Fruit fly (Drosophila melanogaster) whole organism, embryonic: Measurements from ENCODE around the gene CG6168.

Experiments
- Antp ChIP-seq: fragments of 200-800 bp; sonication (Bioruptor generic); optimal IDR thresholded peaks from 3 replicates; lab custom pipeline; 2016; ENCODE audit warnings: missing biosample characterization, missing genetic modification characterization
- CG10366 ChIP-seq: fragments of 200-800 bp; sonication (Bioruptor generic); IDR thresholded peaks from 2 replicates; pipeline ENCODE4 v1.3.6; 2022; ENCODE audit warnings: missing biosample characterization, missing genetic modification characterization
- CG13287 ChIP-seq: fragments of 200-800 bp; sonication (Bioruptor generic); IDR thresholded peaks from 2 replicates; pipeline ENCODE4 v1.3.6; 2022; ENCODE audit warnings: missing biosample characterization, missing genetic modification characterization; ENCODE audit not compliant: partially characterized antibody
- CG13894 ChIP-seq: fragments of 200-800 bp; sonication (Bioruptor generic); optimal IDR thresholded peaks from 3 replicates; lab custom pipeline; 2018; ENCODE audit warnings: missing biosample characterization, mild to moderate bottlenecking, missing genetic modification characterization, moderate library complexity
- CG15073 ChIP-seq: fragments of 200-800 bp; sonication (Bioruptor generic); optimal IDR thresholded peaks from 2 replicates; lab custom pipeline; 2016; ENCODE audit warnings: missing biosample characterization, missing genetic modification characterization
- CG15514 ChIP-seq: fragments of 200-800 bp; sonication (Bioruptor generic); optimal IDR thresholded peaks from 3 replicates; lab custom pipeline; 2017; ENCODE audit warnings: missing biosample characterization, missing genetic modification characterization, mild to moderate bottlenecking, moderate library complexity, missing genetic modification reagents
- CG1602 ChIP-seq: fragments of 200-800 bp; sonication (Bioruptor generic); optimal IDR thresholded peaks from 3 replicates; lab custom pipeline; 2016; ENCODE audit warnings: missing biosample characterization, missing genetic modification characterization
- CG17385 ChIP-seq: fragments of 200-800 bp; sonication (Bioruptor generic); optimal IDR thresholded peaks from 3 replicates; lab custom pipeline; 2018; ENCODE audit warnings: missing biosample characterization, mild to moderate bottlenecking, missing genetic modification characterization
- CG2678 ChIP-seq: fragments of 200-800 bp; sonication (Bioruptor generic); optimal IDR thresholded peaks from 3 replicates; lab custom pipeline; 2019; ENCODE audit warnings: missing biosample characterization, mild to moderate bottlenecking, missing genetic modification characterization, moderate library complexity
- CG31388 ChIP-seq: fragments of 200-800 bp; sonication (Bioruptor generic); optimal IDR thresholded peaks from 2 replicates; lab custom pipeline; 2016; ENCODE audit warnings: missing biosample characterization, missing genetic modification characterization
- CG31441 ChIP-seq: fragments of 200-800 bp; sonication (Bioruptor generic); IDR thresholded peaks from 2 replicates; pipeline ENCODE4 v1.3.6; 2022; ENCODE audit warnings: missing biosample characterization, missing genetic modification characterization
- CG32532 ChIP-seq: fragments of 200-800 bp; sonication (Bioruptor generic); IDR thresholded peaks from 2 replicates; pipeline ENCODE4 v1.3.6; 2022; ENCODE audit warnings: missing biosample characterization, missing genetic modification characterization
- CG3281 ChIP-seq: fragments of 200-800 bp; sonication (Bioruptor generic); optimal IDR thresholded peaks from 3 replicates; lab custom pipeline; 2017; ENCODE audit warnings: missing biosample characterization, mild to moderate bottlenecking, missing genetic modification characterization
- CG4820 ChIP-seq: fragments of 200-800 bp; sonication (Bioruptor generic); optimal IDR thresholded peaks from 3 replicates; lab custom pipeline; 2016; ENCODE audit warnings: missing biosample characterization, missing genetic modification characterization
- CG5180 ChIP-seq: fragments of 200-800 bp; sonication (Bioruptor generic); optimal IDR thresholded peaks from 3 replicates; lab custom pipeline; 2017; ENCODE audit warnings: missing biosample characterization, missing genetic modification characterization, mild to moderate bottlenecking, moderate library complexity, missing genetic modification reagents
- CG7839 ChIP-seq: fragments of 200-800 bp; sonication (Bioruptor generic); optimal IDR thresholded peaks from 3 replicates; lab custom pipeline; 2018; ENCODE audit warnings: missing biosample characterization, mild to moderate bottlenecking, missing genetic modification characterization, moderate library complexity
- CG7928 ChIP-seq: fragments of 200-800 bp; sonication (Bioruptor generic); optimal IDR thresholded peaks from 2 replicates; lab custom pipeline; 2017; ENCODE audit warnings: missing biosample characterization, mild to moderate bottlenecking, missing genetic modification characterization
- CG8359 ChIP-seq: fragments of 200-800 bp; sonication (Bioruptor generic); optimal IDR thresholded peaks from 2 replicates; lab custom pipeline; 2017; ENCODE audit warnings: missing biosample characterization, mild to moderate bottlenecking, missing genetic modification characterization, borderline replicate concordance
- CG8924 ChIP-seq: fragments of 200-800 bp; optimal IDR thresholded peaks from 3 replicates; lab custom pipeline; 2019; ENCODE audit warnings: missing biosample characterization, mild to moderate bottlenecking, missing genetic modification characterization, moderate library complexity
- CG9437 ChIP-seq: fragments of 200-800 bp; sonication (Bioruptor generic); optimal IDR thresholded peaks from 2 replicates; lab custom pipeline; 2018; ENCODE audit warnings: missing biosample characterization, mild to moderate bottlenecking, missing genetic modification characterization
- CG9797 ChIP-seq: fragments of 200-800 bp; sonication (Bioruptor generic); optimal IDR thresholded peaks from 3 replicates; lab custom pipeline; 2018; ENCODE audit warnings: missing biosample characterization, mild to moderate bottlenecking, missing genetic modification characterization
- Dip3 ChIP-seq: fragments of 200-800 bp; sonication (Bioruptor generic); optimal IDR thresholded peaks from 3 replicates; lab custom pipeline; 2016; ENCODE audit warnings: missing biosample characterization, missing genetic modification characterization
- MTF-1 ChIP-seq: fragments of 200-800 bp; sonication (Bioruptor generic); optimal IDR thresholded peaks from 2 replicates; lab custom pipeline; 2018; ENCODE audit warnings: missing biosample characterization, mild to moderate bottlenecking, missing genetic modification characterization, borderline replicate concordance
- Mrtf ChIP-seq: fragments of 200-800 bp; sonication (Bioruptor generic); IDR thresholded peaks from 3 replicates; pipeline ENCODE4 v1.3.6; 2022; ENCODE audit warnings: missing biosample characterization, missing genetic modification characterization
- Nf-YA ChIP-seq: fragments of 200-800 bp; sonication (Bioruptor generic); IDR thresholded peaks from 2 replicates; pipeline ENCODE4 v1.3.6; 2022; ENCODE audit warnings: missing biosample characterization, missing genetic modification characterization
- Side ChIP-seq: fragments of 200-800 bp; sonication (Bioruptor generic); optimal IDR thresholded peaks from 2 replicates; lab custom pipeline; 2016; ENCODE audit warnings: missing biosample characterization, missing genetic modification characterization
- Taf1 ChIP-seq: fragments of 200-800 bp; sonication (Bioruptor generic); IDR thresholded peaks from 2 replicates; pipeline ENCODE4 v1.3.6; 2022; ENCODE audit warnings: missing biosample characterization, missing genetic modification characterization
- bsh ChIP-seq, 2 experiments: fragments of 200-800 bp; sonication (Bioruptor generic); optimal IDR thresholded peaks; 2 replicates each; lab custom pipeline; 2017 to 2018; ENCODE audit warnings: mild to moderate bottlenecking in 2 of 2, missing biosample characterization in 2 of 2, missing genetic modification characterization in 2 of 2, moderate library complexity in 1 of 2
- danr ChIP-seq: fragments of 200-800 bp; sonication (Bioruptor generic); IDR thresholded peaks from 2 replicates; pipeline ENCODE4 v1.3.6; 2022; ENCODE audit warnings: missing biosample characterization, missing genetic modification characterization
- dmrt99B ChIP-seq: fragments of 200-800 bp; sonication (Bioruptor generic); optimal IDR thresholded peaks from 2 replicates; lab custom pipeline; 2018; ENCODE audit warnings: missing biosample characterization, mild to moderate bottlenecking, missing genetic modification characterization, moderate library complexity
- dpn ChIP-seq, 2 experiments: fragments of 200-800 bp; sonication (Bioruptor generic); optimal IDR thresholded peaks; 3 replicates each; lab custom pipeline; 2016; ENCODE audit warnings: missing biosample characterization in 2 of 2, missing genetic modification characterization in 2 of 2
- en ChIP-seq: fragments of 200-800 bp; sonication (Bioruptor generic); optimal IDR thresholded peaks from 2 replicates; lab custom pipeline; 2016; ENCODE audit warnings: missing biosample characterization, missing genetic modification characterization
- gce ChIP-seq: fragments of 200-800 bp; sonication (Bioruptor generic); IDR thresholded peaks from 3 replicates; pipeline ENCODE4 v1.3.6; 2022; ENCODE audit warnings: missing biosample characterization, missing genetic modification characterization
- kni ChIP-seq: fragments of 200-800 bp; sonication (Bioruptor generic); optimal IDR thresholded peaks from 3 replicates; lab custom pipeline; 2017; ENCODE audit warnings: mild to moderate bottlenecking, missing biosample characterization, missing genetic modification reagents, missing genetic modification characterization
- mirr ChIP-seq: fragments of 200-800 bp; sonication (Bioruptor generic); optimal IDR thresholded peaks from 3 replicates; lab custom pipeline; 2018; ENCODE audit warnings: missing biosample characterization, mild to moderate bottlenecking, missing genetic modification characterization
- peb ChIP-seq: fragments of 200-800 bp; sonication (Bioruptor generic); IDR thresholded peaks from 2 replicates; pipeline ENCODE4 v1.3.6; 2022; ENCODE audit warnings: missing biosample characterization, missing genetic modification characterization
- phol ChIP-seq: fragments of 200-800 bp; sonication (Bioruptor generic); optimal IDR thresholded peaks from 3 replicates; lab custom pipeline; 2018; ENCODE audit warnings: missing biosample characterization, mild to moderate bottlenecking, missing genetic modification characterization, moderate library complexity
- repo ChIP-seq: fragments of 200-800 bp; sonication (Bioruptor generic); optimal IDR thresholded peaks from 2 replicates; lab custom pipeline; 2016; ENCODE audit warnings: missing biosample characterization, missing genetic modification characterization
- row ChIP-seq: fragments of 200-800 bp; sonication (Bioruptor generic); IDR thresholded peaks from 3 replicates; pipeline ENCODE4 v1.3.6; 2022; ENCODE audit warnings: missing biosample characterization, missing genetic modification characterization
- run ChIP-seq: fragments of 200-800 bp; sonication (Bioruptor generic); optimal IDR thresholded peaks from 3 replicates; lab custom pipeline; 2018; ENCODE audit warnings: missing biosample characterization, mild to moderate bottlenecking, missing genetic modification characterization
- shn ChIP-seq: fragments of 200-800 bp; sonication (Bioruptor generic); optimal IDR thresholded peaks from 3 replicates; lab custom pipeline; 2016; ENCODE audit warnings: missing biosample characterization, missing genetic modification characterization
- sqz ChIP-seq: fragments of 200-800 bp; sonication (Bioruptor generic); optimal IDR thresholded peaks from 3 replicates; lab custom pipeline; 2018; ENCODE audit warnings: missing biosample characterization, mild to moderate bottlenecking, missing genetic modification characterization
- tin ChIP-seq: fragments of 200-800 bp; sonication (Bioruptor generic); optimal IDR thresholded peaks from 3 replicates; lab custom pipeline; 2016; ENCODE audit warnings: missing biosample characterization, missing genetic modification characterization
- trem ChIP-seq: fragments of 200-800 bp; optimal IDR thresholded peaks from 3 replicates; lab custom pipeline; 2019; ENCODE audit warnings: missing biosample characterization, mild to moderate bottlenecking, missing genetic modification characterization, moderate library complexity
- vnd ChIP-seq: fragments of 200-800 bp; sonication (Bioruptor generic); IDR thresholded peaks from 3 replicates; pipeline ENCODE4 v1.3.6; 2022; ENCODE audit warnings: missing biosample characterization, missing genetic modification characterization; ENCODE audit not compliant: partially characterized antibody
- zen ChIP-seq: fragments of 200-800 bp; sonication (Bioruptor generic); optimal IDR thresholded peaks from 3 replicates; lab custom pipeline; 2018; ENCODE audit warnings: missing biosample characterization, mild to moderate bottlenecking, missing genetic modification characterization, moderate library complexity
- zf30C ChIP-seq: fragments of 200-800 bp; sonication (Bioruptor generic); optimal IDR thresholded peaks from 3 replicates; lab custom pipeline; 2018; ENCODE audit warnings: missing biosample characterization, mild to moderate bottlenecking, missing genetic modification characterization
- zfh1 ChIP-seq: fragments of 200-800 bp; sonication (Bioruptor generic); IDR thresholded peaks from 3 replicates; pipeline ENCODE4 v1.3.6; 2022; ENCODE audit warnings: missing biosample characterization, missing genetic modification characterization

The CG6168 gene

dm6 chr3L:11328015-11328680 lies 6.6 kb upstream of the CG6168 start (continued):
- TF ChIP-seq CG8924 (tag; lab: Kevin White, UChicago) (peak; percentile 16), repo (GFP tag; lab: Kevin White, UChicago) (no peak), zfh1 (GFP tag; lab: Robert Waterston, UW) (no peak), bsh (GFP tag; optimal IDR thresholded peaks at IDR 0.05; lab: Kevin White, UChicago) (peak in 1 of 2 experiments; percentile 25), sqz (GFP tag; lab: Kevin White, UChicago) (peak; percentile 53), CG3281 (GFP tag; lab: Kevin White, UChicago) (peak; percentile 18), gce (GFP tag; lab: Robert Waterston, UW) (no peak), mirr (GFP tag; lab: Kevin White, UChicago) (peak; percentile 50), CG31388 (peak; percentile 23), CG32532 (GFP tag; lab: Robert Waterston, UW) (peak; percentile 40; the same call in 1 of the 2 replicates), vnd (GFP tag; lab: Robert Waterston, UW) (no peak), kni (GFP tag; lab: Kevin White, UChicago) (peak; percentile 79), Side (GFP tag; lab: Kevin White, UChicago) (no peak), Mrtf (GFP tag; lab: Robert Waterston, UW) (0 out of 3 replicates have a peak, but pooled peaks have one; percentile 12), CG15073 (GFP tag; lab: Kevin White, UChicago) (no peak), CG5180 (peak; percentile 8), en (GFP tag; lab: Kevin White, UChicago) (no peak), CG31441 (0 out of 2 replicates have a peak, but pooled peaks have one; percentile 11), CG13894 (peak; percentile 88), tin (GFP tag; lab: Kevin White, UChicago) (peak; percentile 59), phol (tag; lab: Kevin White, UChicago) (peak; percentile 51), Dip3 (GFP tag; lab: Kevin White, UChicago) (peak; percentile 13), zf30C (GFP tag; lab: Kevin White, UChicago) (no peak), Taf1 (GFP tag; lab: Robert Waterston, UW) (0 out of 2 replicates have a peak, but pooled peaks have one; percentile 35), CG7839 (tag; lab: Kevin White, UChicago) (peak; percentile 39), dpn (GFP tag; optimal IDR thresholded peaks at IDR 0.05; lab: Kevin White, UChicago) (peak in 1 of 2 experiments; percentile 22), shn (no peak), CG1602 (GFP tag; lab: Kevin White, UChicago) (no peak), Nf-YA (GFP tag; lab: Robert Waterston, UW) (no peak), CG17385 (GFP tag; lab: Kevin White, UChicago) (peak; percentile 15), Antp (GFP tag; lab: Kevin White, UChicago) (no peak), MTF-1 (GFP tag; lab: Kevin White, UChicago) (no peak), danr (GFP tag; lab: Robert Waterston, UW) (peak; percentile 55; the same call in 1 of the 2 replicates), run (peak; percentile 85), row (GFP tag; lab: Robert Waterston, UW) (peak; percentile 60), CG4820 (GFP tag; lab: Kevin White, UChicago) (peak; percentile 24), CG13287 (peak; percentile 14; the same call in 1 of the 2 replicates), peb (GFP tag; lab: Robert Waterston, UW) (0 out of 2 replicates have a peak, but pooled peaks have one; percentile 22), CG9437 (peak; percentile 14), CG15514 (GFP tag; lab: Kevin White, UChicago) (peak; percentile 14), trem (tag; lab: Kevin White, UChicago) (peak; percentile 25), CG10366 (GFP tag; lab: Robert Waterston, UW) (peak; percentile 17; the same call in 1 of the 2 replicates), CG9797 (GFP tag; lab: Kevin White, UChicago) (no peak), CG2678 (tag; lab: Kevin White, UChicago) (peak; percentile 61), dmrt99B (tag; lab: Kevin White, UChicago) (peak; percentile 57), CG7928 (GFP tag; lab: Kevin White, UChicago) (no peak), zen (tag; lab: Kevin White, UChicago) (no peak), CG8359 (GFP tag; lab: Kevin White, UChicago) (no peak)
